Worm (Caenorhabditis elegans): ENCODE results near the gene C15H11.10.

C15H11.10 gene

ce11 chrV:14391830-14392229, at the start of gene C15H11.10:
Gene C15H11.10 (plus strand): TSS chrV:14392130.
- TF ChIP-seq ets-7 (tag; optimal IDR thresholded peaks at IDR 0.05) (no peak), F13C5.2 (tag; optimal IDR thresholded peaks at IDR 0.05) (no peak), scrt-1 (GFP tag; IDR thresholded peaks at IDR 0.05) (no peak), hnd-1 (tag; optimal IDR thresholded peaks at IDR 0.05) (no peak), ceh-36 (tag; optimal IDR thresholded peaks at IDR 0.05) (no peak), tbx-11 (GFP tag; IDR thresholded peaks at IDR 0.05) (no peak), aly-1 (tag; optimal IDR thresholded peaks at IDR 0.05) (no peak), tra-4 (tag; optimal IDR thresholded peaks at IDR 0.05) (no peak), hmg-4 (GFP tag; optimal IDR thresholded peaks at IDR 0.05) (no peak), ceh-13 (GFP tag; optimal IDR thresholded peaks at IDR 0.05) (no peak), pes-1 (GFP tag; IDR thresholded peaks at IDR 0.05) (no peak), B0310.2 (tag; optimal IDR thresholded peaks at IDR 0.05) (no peak), flt-1 (GFP tag; IDR thresholded peaks at IDR 0.05) (no peak), ama-1 (optimal IDR thresholded peaks at IDR 0.05) (no peak), sea-1 (GFP tag; conservative IDR thresholded peaks at IDR 0.05) (no peak), hmbx-1 (tag; optimal IDR thresholded peaks at IDR 0.05) (no peak), tbx-37 (GFP tag; conservative IDR thresholded peaks at IDR 0.05) (no peak)

ce11 chrV:14347234-14347826, 44.6 kb upstream of the C15H11.10 start, which contains the start of gene cept-2:
Gene cept-2 (plus strand): TSS chrV:14347766.
- TF ChIP-seq ets-7 (tag; optimal IDR thresholded peaks at IDR 0.05) (peak; percentile 28), hmg-4 (GFP tag; optimal IDR thresholded peaks at IDR 0.05) (no peak), scrt-1 (GFP tag; IDR thresholded peaks at IDR 0.05) (no peak), tra-4 (tag; optimal IDR thresholded peaks at IDR 0.05) (no peak), flt-1 (GFP tag; IDR thresholded peaks at IDR 0.05) (no peak), ama-1 (optimal IDR thresholded peaks at IDR 0.05) (no peak), tbx-37 (GFP tag; conservative IDR thresholded peaks at IDR 0.05) (peak; percentile 19; the same call in 1 of the 2 replicates), ceh-13 (GFP tag; optimal IDR thresholded peaks at IDR 0.05) (no peak), F13C5.2 (tag; optimal IDR thresholded peaks at IDR 0.05) (peak; percentile 75)

DNA sequence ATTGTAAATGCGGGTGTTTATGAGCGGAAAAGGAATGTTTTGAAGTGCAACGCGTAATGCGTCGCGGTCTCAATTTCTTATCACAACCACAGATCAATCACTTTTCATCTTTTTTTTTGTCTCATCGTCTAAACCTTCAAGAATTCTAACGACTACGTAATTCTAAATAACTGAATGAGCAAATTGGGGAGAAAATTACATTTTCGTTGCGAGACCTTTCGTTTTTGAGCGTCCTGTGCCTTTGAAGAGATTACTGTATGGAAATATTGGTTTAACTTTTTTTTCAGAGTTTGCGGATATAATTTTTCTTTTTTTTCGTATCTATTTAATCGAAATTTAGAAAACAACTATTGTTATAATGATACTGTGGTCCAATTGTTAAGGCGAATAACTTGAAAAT, 41.4 kb upstream of the C15H11.10 start:
- TF ChIP-seq flt-1 (GFP tag; IDR thresholded peaks at IDR 0.05) (no peak), hmbx-1 (tag; optimal IDR thresholded peaks at IDR 0.05) (no peak), tbx-37 (GFP tag; conservative IDR thresholded peaks at IDR 0.05) (no peak), hnd-1 (tag; optimal IDR thresholded peaks at IDR 0.05) (no peak), ama-1 (optimal IDR thresholded peaks at IDR 0.05) (no peak), pes-1 (GFP tag; IDR thresholded peaks at IDR 0.05) (no peak), ceh-13 (GFP tag; optimal IDR thresholded peaks at IDR 0.05) (no peak), sea-1 (GFP tag; conservative IDR thresholded peaks at IDR 0.05) (no peak), F13C5.2 (tag; optimal IDR thresholded peaks at IDR 0.05) (no peak), tbx-11 (GFP tag; IDR thresholded peaks at IDR 0.05) (no peak), tra-4 (tag; optimal IDR thresholded peaks at IDR 0.05) (no peak), ceh-36 (tag; optimal IDR thresholded peaks at IDR 0.05) (no peak), B0310.2 (tag; optimal IDR thresholded peaks at IDR 0.05) (no peak), scrt-1 (GFP tag; IDR thresholded peaks at IDR 0.05) (no peak), aly-1 (tag; optimal IDR thresholded peaks at IDR 0.05) (no peak), ets-7 (tag; optimal IDR thresholded peaks at IDR 0.05) (no peak), hmg-4 (GFP tag; optimal IDR thresholded peaks at IDR 0.05) (no peak)

- TF ChIP-seq F13C5.2 (tag; optimal IDR thresholded peaks at IDR 0.05) = peak; percentile 7
- no peak for TF ChIP-seq ama-1 (optimal IDR thresholded peaks at IDR 0.05)
- 0 out of 2 replicates have a peak, but pooled peaks have one; percentile 21 for TF ChIP-seq sea-1 (GFP tag; conservative IDR thresholded peaks at IDR 0.05)
- no peak for TF ChIP-seq aly-1 (tag; optimal IDR thresholded peaks at IDR 0.05)
- no peak for TF ChIP-seq tbx-37 (GFP tag; conservative IDR thresholded peaks at IDR 0.05)
- no peak for TF ChIP-seq scrt-1 (GFP tag; IDR thresholded peaks at IDR 0.05)
- no peak for TF ChIP-seq ceh-13 (GFP tag; optimal IDR thresholded peaks at IDR 0.05)
- peak; percentile 34 for TF ChIP-seq hmg-4 (GFP tag; optimal IDR thresholded peaks at IDR 0.05)
- TF ChIP-seq B0310.2 (tag; optimal IDR thresholded peaks at IDR 0.05) = no peak
These were observed 41.0 kb upstream of the C15H11.10 start for ce11 chrV:14350949-14351348.

- no peak for TF ChIP-seq scrt-1 (GFP tag; IDR thresholded peaks at IDR 0.05)
- no peak for TF ChIP-seq ama-1 (optimal IDR thresholded peaks at IDR 0.05)
- TF ChIP-seq pes-1 (GFP tag; IDR thresholded peaks at IDR 0.05) = no peak
- no peak for TF ChIP-seq F13C5.2 (tag; optimal IDR thresholded peaks at IDR 0.05)
- no peak for TF ChIP-seq ceh-36 (tag; optimal IDR thresholded peaks at IDR 0.05)
- TF ChIP-seq sea-1 (GFP tag; conservative IDR thresholded peaks at IDR 0.05) = no peak
- no peak for TF ChIP-seq B0310.2 (tag; optimal IDR thresholded peaks at IDR 0.05)
- TF ChIP-seq ets-7 (tag; optimal IDR thresholded peaks at IDR 0.05) = no peak
- TF ChIP-seq hnd-1 (tag; optimal IDR thresholded peaks at IDR 0.05) = no peak
- TF ChIP-seq hmbx-1 (tag; optimal IDR thresholded peaks at IDR 0.05) = no peak
- TF ChIP-seq tra-4 (tag; optimal IDR thresholded peaks at IDR 0.05) = no peak
These were observed 40.3 kb upstream of the C15H11.10 start, which contains the start of gene vha-13 for ce11 chrV:14351629-14352028. Gene vha-13 (plus strand): TSS chrV:14351709.

ce11 chrV:14352032-14352431, 39.9 kb upstream of the C15H11.10 start:
- no peak for TF ChIP-seq flt-1 (GFP tag; IDR thresholded peaks at IDR 0.05)
- no peak for TF ChIP-seq pes-1 (GFP tag; IDR thresholded peaks at IDR 0.05)

- peak; percentile 9 for TF ChIP-seq aly-1 (tag; optimal IDR thresholded peaks at IDR 0.05)
- TF ChIP-seq ama-1 (optimal IDR thresholded peaks at IDR 0.05) = peak; percentile 52
- no peak for TF ChIP-seq scrt-1 (GFP tag; IDR thresholded peaks at IDR 0.05)
- no peak for TF ChIP-seq hmg-4 (GFP tag; optimal IDR thresholded peaks at IDR 0.05)
These were observed 37.6 kb upstream of the C15H11.10 start, which contains the start of gene Y49A3A.3 for ce11 chrV:14354258-14354877. Gene Y49A3A.3 (plus strand): TSS chrV:14354410.
